Worm (Caenorhabditis elegans) whole organism, L4 larva: Measurements from ENCODE around the gene srsx-34.

Experiments used
- F10B5.3 ChIP-seq: sonication (generic microtip); optimal IDR thresholded peaks from 2 replicates; lab custom pipeline; 2016; ENCODE audit warnings: mild to moderate bottlenecking, missing genetic modification characterization, missing compliant biosample characterization
- R02D3.7 ChIP-seq: fragments of 150-350 bp; sonication (generic microtip); optimal IDR thresholded peaks from 3 replicates; lab custom pipeline; 2014; ENCODE audit warnings: missing biosample characterization, missing genetic modification characterization
- aha-1 ChIP-seq: fragments of 150-350 bp; peaks from one replicate; lab custom pipeline; 2014; ENCODE audit warnings: missing biosample characterization, missing genetic modification characterization
- arid-1 ChIP-seq: fragments of 200-800 bp; sonication (Bioruptor generic); conservative IDR thresholded peaks from 2 replicates; pipeline ENCODE4 v1.3.6; 2022; ENCODE audit warnings: missing genetic modification reagents, missing genetic modification characterization, missing compliant biosample characterization
- ceh-20 ChIP-seq: fragments of 200-800 bp; sonication (Bioruptor generic); IDR thresholded peaks from 2 replicates; pipeline ENCODE4 v1.3.6; 2022; ENCODE audit warnings: missing genetic modification reagents, missing genetic modification characterization, missing compliant biosample characterization
- ceh-28 ChIP-seq: fragments of 150-350 bp; optimal IDR thresholded peaks from 2 replicates; lab custom pipeline; 2014; ENCODE audit warnings: missing biosample characterization, missing genetic modification reagents, missing genetic modification characterization
- ceh-32 ChIP-seq: sonication (generic microtip); optimal IDR thresholded peaks from 2 replicates; lab custom pipeline; 2016; ENCODE audit warnings: mild to moderate bottlenecking, missing genetic modification characterization, missing compliant biosample characterization; ENCODE audit not compliant: poor library complexity
- ceh-44 ChIP-seq: fragments of 200-800 bp; sonication (Bioruptor generic); IDR thresholded peaks from 2 replicates; pipeline ENCODE4 v1.3.6; 2022; ENCODE audit warnings: missing genetic modification reagents, missing genetic modification characterization, missing compliant biosample characterization
- ceh-82 ChIP-seq: sonication (generic microtip); optimal IDR thresholded peaks from 2 replicates; lab custom pipeline; 2017; ENCODE audit warnings: missing biosample characterization, missing genetic modification characterization
- ces-1 ChIP-seq: fragments of 150-350 bp; sonication (generic microtip); optimal IDR thresholded peaks from 4 replicates; lab custom pipeline; 2014; ENCODE audit warnings: missing biosample characterization, missing genetic modification reagents, missing genetic modification characterization
- daf-19 ChIP-seq: fragments of 200-800 bp; sonication (Bioruptor generic); conservative IDR thresholded peaks from 2 replicates; pipeline ENCODE4 v1.3.6; 2022; ENCODE audit warnings: missing genetic modification characterization, missing compliant biosample characterization
- dmd-6 ChIP-seq: fragments of 200-800 bp; sonication (Bioruptor generic); IDR thresholded peaks from 2 replicates; pipeline ENCODE4 v1.3.6; 2022; ENCODE audit warnings: missing genetic modification reagents, missing genetic modification characterization, missing compliant biosample characterization
- dmd-9 ChIP-seq: fragments of 200-800 bp; sonication (Bioruptor generic); IDR thresholded peaks from 2 replicates; pipeline ENCODE4 v1.3.6; 2022; ENCODE audit warnings: missing genetic modification reagents, missing genetic modification characterization, missing compliant biosample characterization
- duxl-1 ChIP-seq: sonication (generic microtip); optimal IDR thresholded peaks from 2 replicates; lab custom pipeline; 2016; ENCODE audit warnings: mild to moderate bottlenecking, missing genetic modification characterization, moderate library complexity, missing compliant biosample characterization; ENCODE audit not compliant: poor library complexity
- dve-1 ChIP-seq: sonication (generic microtip); optimal IDR thresholded peaks from 2 replicates; lab custom pipeline; 2017; ENCODE audit warnings: antibody characterized with exemption, mild to moderate bottlenecking, missing genetic modification characterization, missing compliant biosample characterization; ENCODE audit not compliant: insufficient read depth
- egl-27 ChIP-seq: sonication (generic microtip); optimal IDR thresholded peaks from 3 replicates; lab custom pipeline; 2017; ENCODE audit warnings: missing biosample characterization, missing genetic modification reagents, missing genetic modification characterization
- egl-43 ChIP-seq: fragments of 200-800 bp; sonication (Bioruptor generic); IDR thresholded peaks from 2 replicates; pipeline ENCODE4 v1.3.6; 2022; ENCODE audit warnings: missing genetic modification reagents, missing genetic modification characterization, missing compliant biosample characterization
- hlh-11 ChIP-seq: fragments of 200-800 bp; sonication (Bioruptor generic); optimal IDR thresholded peaks from 2 replicates; lab custom pipeline; 2018; ENCODE audit warnings: mild to moderate bottlenecking, missing genetic modification characterization, missing compliant biosample characterization
- jun-1 ChIP-seq: fragments of 150-350 bp; optimal IDR thresholded peaks from 2 replicates; lab custom pipeline; 2014; ENCODE audit warnings: missing biosample characterization, missing genetic modification reagents, missing genetic modification characterization
- lin-15B ChIP-seq: fragments of 150-350 bp; sonication (generic microtip); optimal IDR thresholded peaks from 3 replicates; lab custom pipeline; 2014; ENCODE audit warnings: missing biosample characterization, missing genetic modification characterization
- lin-38 ChIP-seq: fragments of 200-800 bp; sonication (Bioruptor generic); IDR thresholded peaks from 2 replicates; pipeline ENCODE4 v1.3.6; 2022; ENCODE audit warnings: missing genetic modification reagents, missing genetic modification characterization, missing compliant biosample characterization
- lin-39 ChIP-seq: fragments of 150-350 bp; optimal IDR thresholded peaks from 2 replicates; lab custom pipeline; 2014; ENCODE audit warnings: missing biosample characterization, missing genetic modification reagents, missing genetic modification characterization
- lir-3 ChIP-seq: sonication (generic microtip); optimal IDR thresholded peaks from 2 replicates; lab custom pipeline; 2016; ENCODE audit warnings: mild to moderate bottlenecking, missing genetic modification characterization, missing compliant biosample characterization
- nhr-102 ChIP-seq: sonication (generic microtip); optimal IDR thresholded peaks from 2 replicates; lab custom pipeline; 2016; ENCODE audit warnings: mild to moderate bottlenecking, missing genetic modification characterization, moderate library complexity, missing compliant biosample characterization
- nhr-11 ChIP-seq: fragments of 150-350 bp; optimal IDR thresholded peaks from 2 replicates; lab custom pipeline; 2014; ENCODE audit warnings: missing biosample characterization, missing genetic modification characterization
- nhr-28 ChIP-seq: fragments of 150-350 bp; optimal IDR thresholded peaks from 2 replicates; lab custom pipeline; 2014; ENCODE audit warnings: missing biosample characterization, missing genetic modification characterization
- nhr-41 ChIP-seq: fragments of 200-800 bp; sonication (Bioruptor generic); IDR thresholded peaks from 2 replicates; pipeline ENCODE4 v1.3.6; 2022; ENCODE audit warnings: missing genetic modification reagents, missing genetic modification characterization, missing compliant biosample characterization
- nhr-42 ChIP-seq: fragments of 200-800 bp; sonication (Bioruptor generic); IDR thresholded peaks from 2 replicates; pipeline ENCODE4 v1.3.6; 2022; ENCODE audit warnings: missing genetic modification characterization, missing compliant biosample characterization
- nhr-77 ChIP-seq: fragments of 150-350 bp; optimal IDR thresholded peaks from 2 replicates; lab custom pipeline; 2014; ENCODE audit warnings: missing biosample characterization, missing genetic modification characterization
- pha-4 ChIP-seq, 2 experiments: fragments of 150-350 bp in 1 of 2; fragments of 200-800 bp in 1 of 2; sonication (Bioruptor generic) in 1 of 2; IDR thresholded peaks in 1 of 2; optimal IDR thresholded peaks in 1 of 2; 2 replicates each; pipeline versions ENCODE4 v1.3.6 to Lab custom; 2014 to 2022; ENCODE audit warnings: missing genetic modification characterization in 2 of 2, missing genetic modification reagents in 2 of 2, missing biosample characterization in 1 of 2, missing compliant biosample characterization in 1 of 2
- php-3 ChIP-seq: fragments of 200-800 bp; sonication (Bioruptor generic); IDR thresholded peaks from 2 replicates; pipeline ENCODE4 v1.3.6; 2022; ENCODE audit warnings: missing genetic modification reagents, missing genetic modification characterization, missing compliant biosample characterization
- rbr-2 ChIP-seq: sonication (generic microtip); optimal IDR thresholded peaks from 2 replicates; lab custom pipeline; 2016; ENCODE audit warnings: missing genotype, missing genetic modification characterization, missing compliant biosample characterization
- sdz-12 ChIP-seq: fragments of 200-800 bp; sonication (Bioruptor generic); optimal IDR thresholded peaks from 2 replicates; lab custom pipeline; 2018; ENCODE audit warnings: mild to moderate bottlenecking, missing genetic modification characterization, missing compliant biosample characterization
- set-16 ChIP-seq: fragments of 200-800 bp; sonication (Bioruptor generic); IDR thresholded peaks from 2 replicates; pipeline ENCODE4 v1.3.6; 2022; ENCODE audit warnings: missing genetic modification reagents, missing genetic modification characterization, missing compliant biosample characterization
- spr-1 ChIP-seq: sonication (generic microtip); optimal IDR thresholded peaks from 2 replicates; lab custom pipeline; 2016; ENCODE audit warnings: mild to moderate bottlenecking, missing genetic modification characterization, missing compliant biosample characterization
- unc-62 ChIP-seq, 3 experiments: fragments of 150-350 bp in 1 of 3; sonication (generic microtip); optimal IDR thresholded peaks in 2 of 3; peaks in 1 of 3; 1 replicate in 1 of 3; 2 replicates in 2 of 3; lab custom pipeline; 2014 to 2017; ENCODE audit warnings: missing biosample characterization in 3 of 3, missing genetic modification characterization in 3 of 3, missing genetic modification reagents in 3 of 3, missing genotype in 1 of 3
- zag-1 ChIP-seq: fragments of 150-350 bp; optimal IDR thresholded peaks from 2 replicates; lab custom pipeline; 2014; ENCODE audit warnings: missing biosample characterization, missing genetic modification characterization
- zfp-2 ChIP-seq: sonication (generic microtip); optimal IDR thresholded peaks from 2 replicates; lab custom pipeline; 2016; ENCODE audit warnings: mild to moderate bottlenecking, missing genetic modification characterization, missing compliant biosample characterization
- zip-11 ChIP-seq: fragments of 200-800 bp; sonication (Bioruptor generic); IDR thresholded peaks from 2 replicates; pipeline ENCODE4 v1.3.6; 2022; ENCODE audit warnings: missing genetic modification characterization, missing compliant biosample characterization
- zip-2 ChIP-seq: fragments of 150-350 bp; optimal IDR thresholded peaks from 2 replicates; lab custom pipeline; 2014; ENCODE audit warnings: missing biosample characterization, missing genetic modification characterization

The srsx-34 gene

DNA sequence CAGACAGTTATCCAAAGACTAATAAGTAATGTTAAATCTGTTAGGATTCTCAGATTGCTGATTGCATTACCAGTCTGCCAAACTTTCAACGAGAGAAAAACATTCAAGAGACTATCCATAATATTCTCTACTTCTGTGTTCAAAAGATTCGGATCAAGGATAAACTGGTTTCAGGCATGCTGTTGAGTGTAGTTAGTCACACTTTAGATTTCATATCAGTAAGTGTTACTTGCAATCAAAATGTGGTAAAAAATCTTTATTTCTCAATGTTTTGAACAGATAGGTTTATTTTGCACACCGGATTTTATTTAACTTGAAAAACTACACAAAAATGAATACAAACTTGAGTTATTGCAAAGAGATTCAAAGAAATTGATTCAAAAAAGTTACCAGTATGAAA lies 13.7 kb upstream of the srsx-34 start, which contains the start of gene oac-41:
TSS of gene oac-41 (minus strand) at position 101 of the 400 bp plus-strand sequence.
- TF ChIP-seq ces-1 (GFP tag; lab: Kevin White, UChicago) (no peak), php-3 (GFP tag; lab: Robert Waterston, UW) (no peak), spr-1 (no peak), F10B5.3 (tag; lab: Kevin White, UChicago) (no peak), ceh-32 (tag; lab: Kevin White, UChicago) (no peak), nhr-41 (GFP tag; lab: Robert Waterston, UW) (no peak), ceh-44 (no peak), set-16 (GFP tag; lab: Robert Waterston, UW) (no peak)

DNA sequence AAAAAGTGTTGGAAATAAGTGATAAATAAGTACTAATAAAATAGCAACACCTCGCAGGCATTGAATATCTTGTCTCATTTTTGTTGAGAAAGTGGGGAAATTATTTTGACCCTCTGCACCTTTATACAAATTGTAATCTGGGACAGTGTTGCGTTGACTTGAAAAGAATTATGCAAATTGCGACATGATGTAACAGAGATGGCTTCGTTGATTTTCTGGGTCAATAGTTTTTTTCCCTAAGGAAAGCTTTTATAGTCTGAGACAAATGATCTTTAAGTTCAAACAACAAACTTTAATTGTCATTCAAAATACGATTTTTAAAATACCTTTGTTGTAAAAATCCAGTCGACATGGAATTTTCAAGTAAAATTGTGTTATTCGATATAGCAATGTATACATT lies 11.1 kb upstream of the srsx-34 start, which contains the start of gene bus-1:
TSS of gene bus-1 (minus strand) at position 101 of the 400 bp plus-strand sequence.
- TF ChIP-seq unc-62 (GFP tag; optimal IDR thresholded peaks at IDR 0.05 in 1 of 2; lab: Kevin White, UChicago) (peak in 1 of 2 experiments; percentile 58), unc-62 (tag; optimal IDR thresholded peaks at IDR 0.05; lab: Kevin White, UChicago) (no peak), duxl-1 (no peak), arid-1 (GFP tag; lab: Robert Waterston, UW) (no peak), lin-39 (no peak)

DNA sequence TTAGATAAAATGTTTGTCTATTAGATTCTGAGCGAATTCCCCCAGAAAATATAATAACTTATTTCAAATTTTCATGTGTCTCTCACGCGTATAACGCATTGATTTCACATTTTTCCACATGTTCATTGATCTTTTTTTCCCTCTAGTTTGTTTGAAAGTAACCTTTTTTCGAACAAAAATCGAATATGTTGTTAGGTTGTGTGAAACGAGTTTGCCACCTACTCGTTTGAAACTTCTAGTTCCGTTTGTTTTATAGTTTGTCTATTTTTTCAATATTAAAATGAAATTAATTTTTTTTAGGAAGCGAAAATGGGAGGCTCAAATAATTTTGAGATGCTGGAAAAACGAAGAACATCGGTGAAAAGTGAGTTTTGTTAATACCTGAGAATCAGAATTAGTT lies 5.5 kb upstream of the srsx-34 start, which contains the start of gene C25E10.5:
TSS of gene C25E10.5 (plus strand) at position 301 of the 400 bp plus-strand sequence.
- no peak for TF ChIP-seq sdz-12 (GFP tag; lab: Kevin White, UChicago)
- TF ChIP-seq dmd-6 = no peak
- no peak for TF ChIP-seq pha-4 (GFP tag; IDR thresholded peaks at IDR 0.05; lab: Robert Waterston, UW)
- TF ChIP-seq pha-4 (tag; optimal IDR thresholded peaks at IDR 0.05; lab: Kevin White, UChicago) = no peak
- TF ChIP-seq daf-19 = no peak
- TF ChIP-seq nhr-11 (tag; lab: Kevin White, UChicago) = no peak
- TF ChIP-seq zip-11 = no peak
- TF ChIP-seq ceh-82 (tag; lab: Kevin White, UChicago) = no peak
- no peak for TF ChIP-seq lin-38 (GFP tag; lab: Robert Waterston, UW)
- no peak for TF ChIP-seq nhr-102
- TF ChIP-seq php-3 (GFP tag; lab: Robert Waterston, UW) = no peak
- TF ChIP-seq ceh-28 (tag; lab: Kevin White, UChicago) = no peak
- no peak for TF ChIP-seq lir-3 (tag; lab: Kevin White, UChicago)
- no peak for TF ChIP-seq lin-15B
- TF ChIP-seq hlh-11 (tag; lab: Kevin White, UChicago) = no peak
- no peak for TF ChIP-seq aha-1
- TF ChIP-seq nhr-77 = no peak
- TF ChIP-seq dmd-9 = no peak

DNA sequence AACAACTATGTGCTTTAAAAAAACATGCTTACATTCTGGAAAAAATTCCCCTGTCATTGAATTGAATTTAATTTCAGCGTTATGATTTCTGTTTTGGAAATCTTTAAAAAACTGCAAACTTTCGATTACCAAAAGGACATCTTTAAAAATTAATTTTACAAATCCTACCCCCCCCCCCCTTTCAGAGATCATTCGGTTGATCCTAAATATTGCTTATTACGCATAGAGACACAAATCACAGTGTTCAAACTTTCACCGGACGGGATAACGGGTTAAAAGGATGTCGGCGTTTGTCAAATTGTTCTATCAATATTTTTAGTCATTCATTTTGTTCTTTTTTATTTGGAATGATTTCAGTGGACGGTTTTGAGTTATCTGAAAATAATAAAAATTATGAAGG lies 2.5 kb upstream of the srsx-34 start, which contains the start of gene C25E10.4:
TSS of gene C25E10.4 (plus strand) at position 301 of the 400 bp plus-strand sequence.
- peak; percentile 37 for TF ChIP-seq aha-1
- no peak for TF ChIP-seq egl-27 (tag; lab: Kevin White, UChicago)

DNA sequence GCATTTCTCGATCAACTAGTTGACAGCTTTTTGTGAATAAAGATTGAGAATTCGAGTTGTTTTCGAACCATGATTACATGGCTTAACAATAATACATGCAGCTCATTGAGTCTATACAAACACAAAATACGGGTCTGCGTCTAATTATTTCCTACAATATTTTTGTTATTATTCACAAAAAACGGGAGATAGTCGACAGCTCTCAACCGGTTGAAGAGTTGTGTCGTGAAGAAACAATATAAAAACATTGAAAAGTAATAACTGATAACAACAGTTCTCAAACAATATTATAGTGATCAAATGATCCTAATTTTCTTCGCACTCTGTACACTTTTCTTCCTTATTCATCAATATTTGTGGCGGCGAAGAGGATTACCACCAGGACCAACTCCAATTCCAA lies 5.2 kb downstream of the srsx-34 start, which contains the start of gene cyp-33B1:
TSS of gene cyp-33B1 (plus strand) at position 301 of the 400 bp plus-strand sequence.
- no peak for TF ChIP-seq zag-1 (tag; lab: Kevin White, UChicago)
- TF ChIP-seq nhr-28 (tag; lab: Kevin White, UChicago) = no peak
- no peak for TF ChIP-seq zip-2
- TF ChIP-seq rbr-2 (tag; lab: Kevin White, UChicago) = no peak
- TF ChIP-seq dve-1 (tag; lab: Kevin White, UChicago) = no peak
- no peak for TF ChIP-seq zfp-2 (tag; lab: Kevin White, UChicago)
- no peak for TF ChIP-seq nhr-77
- no peak for TF ChIP-seq ceh-20 (GFP tag; lab: Robert Waterston, UW)
- no peak for TF ChIP-seq daf-19
- no peak for TF ChIP-seq zip-11
- TF ChIP-seq egl-43 = no peak
- TF ChIP-seq jun-1 (tag; lab: Kevin White, UChicago) = no peak
- TF ChIP-seq R02D3.7 = no peak
- TF ChIP-seq nhr-42 (GFP tag; lab: Robert Waterston, UW) = no peak
- no peak for TF ChIP-seq nhr-11 (tag; lab: Kevin White, UChicago)
- TF ChIP-seq, all 104 proteins: peak for 0
